Fruit fly (Drosophila melanogaster) Kc167 (cell line): ENCODE results near the gene CG9992.

Experiments
- Myc ChIP-seq: fragments of >200 bp; optimal IDR thresholded peaks from 2 replicates; lab custom pipeline; 2017; ENCODE audit warnings: missing external identifiers
- Sin3A ChIP-seq: fragments of >200 bp; optimal IDR thresholded peaks from 2 replicates; lab custom pipeline; 2018; ENCODE audit warnings: missing external identifiers
- h ChIP-seq: fragments of >200 bp; optimal IDR thresholded peaks from 3 replicates; lab custom pipeline; 2018; ENCODE audit warnings: missing external identifiers
- insv ChIP-seq: fragments of >200 bp; optimal IDR thresholded peaks from 3 replicates; lab custom pipeline; 2018; ENCODE audit warnings: missing external identifiers
- psq ChIP-seq: fragments of >200 bp; optimal IDR thresholded peaks from 2 replicates; lab custom pipeline; 2017; ENCODE audit warnings: missing external identifiers
- ttk ChIP-seq: sonication (Bioruptor generic); optimal IDR thresholded peaks from 2 replicates; lab custom pipeline; 2017; ENCODE audit warnings: missing external identifiers

CG9992 gene

DNA sequence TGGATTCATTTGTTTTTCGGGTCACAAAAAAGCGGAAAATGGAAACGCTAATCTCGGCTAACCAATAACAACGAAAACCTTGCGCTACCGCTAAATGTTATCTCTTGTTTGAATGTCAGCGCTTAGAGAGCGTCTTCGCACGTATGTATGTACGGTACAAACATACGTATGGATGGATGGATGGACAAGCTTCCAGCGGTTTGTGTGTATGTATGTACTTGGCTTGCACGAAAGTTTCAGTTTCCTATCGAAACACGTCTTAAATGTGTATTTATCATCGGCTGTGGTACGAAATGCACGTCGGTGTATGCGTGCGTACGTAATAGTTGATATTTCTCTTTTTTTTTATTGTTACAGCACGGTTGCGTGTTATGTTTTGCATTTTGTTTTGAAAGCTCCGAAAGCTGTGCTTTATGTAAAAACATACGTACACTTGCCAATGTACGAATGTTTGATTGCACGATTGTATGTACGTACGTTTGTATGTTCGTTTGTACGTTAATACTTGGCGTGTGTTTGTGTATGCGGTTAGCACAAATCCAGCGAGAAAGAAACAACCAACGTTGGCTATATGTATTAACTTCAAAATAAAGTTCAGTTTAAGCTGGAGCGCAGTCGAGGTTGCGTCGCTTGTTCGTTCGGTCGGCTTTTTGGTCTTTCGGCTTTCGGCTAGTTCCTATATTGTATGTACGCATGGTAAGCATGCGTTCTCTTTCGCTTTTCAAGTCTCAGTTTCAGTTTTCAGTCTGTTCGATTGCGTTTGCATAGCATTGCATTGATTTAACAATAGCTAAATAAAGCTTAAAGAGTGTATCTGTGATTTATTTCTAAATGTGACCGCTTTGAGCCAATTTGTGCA, 12.0 kb downstream of the CG9992 start, which contains the start of gene Fur2:
Gene Fur2, plus strand, starts transcription at position 595 of the 859 bp plus-strand sequence.
- no peak for TF ChIP-seq Myc (lab: Kevin White, UChicago)

- TF ChIP-seq Sin3A (lab: Kevin White, UChicago) (no peak), psq (lab: Kevin White, UChicago) (no peak), insv (no peak), ttk (lab: Kevin White, UChicago) (no peak), Myc (lab: Kevin White, UChicago) (no peak), h (lab: Kevin White, UChicago) (no peak)
These were observed 12.8 kb downstream of the CG9992 start for dm6 chrX:16371923-16372322.

- no peak for TF ChIP-seq psq (lab: Kevin White, UChicago)
- TF ChIP-seq h (lab: Kevin White, UChicago), result no peak
- no peak for TF ChIP-seq Myc (lab: Kevin White, UChicago)
- TF ChIP-seq insv, result no peak
- no peak for TF ChIP-seq ttk (lab: Kevin White, UChicago)
- TF ChIP-seq Sin3A (lab: Kevin White, UChicago), result no peak
These were observed 16.1 kb downstream of the CG9992 start for dm6 chrX:16368585-16368984.

DNA sequence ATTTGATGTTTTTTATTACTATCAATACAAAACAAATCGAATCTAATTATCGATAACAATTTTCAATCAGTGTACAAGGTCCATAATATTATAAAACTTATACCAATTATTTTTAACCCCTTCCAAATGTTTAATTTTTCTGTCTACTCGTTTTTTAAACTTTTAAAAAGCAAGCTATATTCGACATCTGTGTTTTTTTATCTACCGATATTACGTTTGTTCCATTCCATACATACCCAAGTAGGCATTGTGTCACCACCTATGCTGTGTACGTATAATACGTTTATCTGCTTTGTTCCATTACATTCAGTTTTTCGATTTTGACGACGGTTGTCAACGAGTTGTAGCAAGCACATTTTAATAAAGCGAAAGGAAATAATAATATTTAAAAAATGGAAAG, 23.4 kb downstream of the CG9992 start, which contains the start of gene nonA:
Gene nonA, plus strand, starts transcription at position 264 of the 400 bp plus-strand sequence.
- TF ChIP-seq insv (no peak), Myc (lab: Kevin White, UChicago) (no peak), psq (lab: Kevin White, UChicago) (no peak), h (lab: Kevin White, UChicago) (no peak)

- TF ChIP-seq Sin3A (lab: Kevin White, UChicago) (no peak), Myc (lab: Kevin White, UChicago) (no peak), psq (lab: Kevin White, UChicago) (no peak), h (lab: Kevin White, UChicago) (no peak), ttk (lab: Kevin White, UChicago) (no peak), insv (no peak)
These were observed 25.9 kb downstream of the CG9992 start, which contains the start of the genes U2af50 and PIG-Q for dm6 chrX:16358670-16359320. Gene U2af50 (minus strand): TSS chrX:16359039. Gene PIG-Q (plus strand): TSS chrX:16359143.

dm6 chrX:16350062-16350461, 34.6 kb downstream of the CG9992 start, which contains the start of gene sl:
Gene sl (plus strand): TSS chrX:16350315.
- no peak for TF ChIP-seq Myc (lab: Kevin White, UChicago)
- TF ChIP-seq h (lab: Kevin White, UChicago), result no peak
- no peak for TF ChIP-seq ttk (lab: Kevin White, UChicago)
- TF ChIP-seq insv, result no peak
- TF ChIP-seq Sin3A (lab: Kevin White, UChicago), result no peak

dm6 chrX:16335107-16335642, 49.5 kb downstream of the CG9992 start:
- TF ChIP-seq psq (lab: Kevin White, UChicago) (no peak), Myc (lab: Kevin White, UChicago) (no peak), h (lab: Kevin White, UChicago) (no peak), ttk (lab: Kevin White, UChicago) (no peak), insv (no peak), Sin3A (lab: Kevin White, UChicago) (no peak)

DNA sequence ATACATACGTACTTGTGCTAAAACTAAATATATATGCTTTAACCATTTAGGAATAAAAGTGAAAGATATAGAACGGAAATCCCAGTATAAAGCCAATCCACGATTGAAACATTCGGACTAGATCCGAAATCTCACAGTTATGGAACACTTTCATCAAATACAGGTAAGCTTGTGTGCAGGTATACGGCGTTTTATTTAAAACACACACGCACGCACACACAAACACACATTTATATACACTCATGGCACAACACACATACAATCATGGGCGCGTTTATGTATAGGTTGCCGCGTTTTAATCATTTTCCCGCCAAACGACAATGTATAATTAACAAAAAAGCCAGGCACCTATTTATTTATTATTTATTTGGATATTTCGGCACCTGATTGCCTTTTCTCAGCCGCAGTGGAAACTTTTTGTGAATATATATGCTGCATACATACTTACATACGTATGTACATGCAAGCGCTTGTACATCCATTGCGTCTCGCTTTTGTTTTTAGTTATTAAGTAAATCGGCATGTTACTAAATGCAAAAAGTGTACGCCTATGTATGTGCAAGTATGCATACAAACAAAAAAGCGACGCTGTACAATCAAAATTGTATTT, 50.4 kb downstream of the CG9992 start:
- TF ChIP-seq ttk (lab: Kevin White, UChicago) (no peak), insv (no peak), h (lab: Kevin White, UChicago) (no peak), Myc (lab: Kevin White, UChicago) (no peak), psq (lab: Kevin White, UChicago) (no peak), Sin3A (lab: Kevin White, UChicago) (no peak)

DNA sequence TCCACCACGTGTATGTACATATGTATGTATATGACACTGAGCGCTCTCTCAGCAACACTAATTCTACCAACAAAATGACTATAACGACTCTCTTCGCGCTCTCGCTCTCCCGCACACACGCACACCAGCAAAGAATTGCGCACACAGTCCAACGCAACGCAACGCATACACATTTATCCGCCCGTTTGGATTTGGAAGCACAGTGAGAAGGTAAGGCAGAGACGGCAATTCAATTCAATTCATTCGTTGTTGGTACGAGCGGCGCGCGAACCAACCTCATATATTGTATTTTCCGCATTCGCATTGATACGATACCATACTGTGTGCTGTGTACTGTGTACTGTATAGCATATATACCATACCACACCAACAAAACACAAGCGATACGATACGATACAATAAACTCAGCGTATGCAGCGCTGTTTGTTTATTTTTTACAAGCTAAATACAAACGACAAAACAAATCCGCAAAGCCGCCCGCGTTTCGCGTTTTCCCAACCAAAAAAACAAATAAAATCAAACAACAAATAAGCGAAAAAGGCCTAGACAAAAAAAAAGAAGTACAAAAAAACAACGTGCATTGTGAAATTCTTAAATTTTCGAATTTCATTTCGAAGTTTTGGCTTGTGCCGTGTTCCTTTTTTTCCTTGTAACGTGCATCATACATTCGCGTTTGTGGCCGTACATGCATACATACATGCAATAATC, 51.1 kb downstream of the CG9992 start, which contains the start of the genes CG9921 and Dsp1:
Gene CG9921, minus strand, starts transcription at position 167 of the 708 bp plus-strand sequence.
Gene Dsp1, plus strand, starts transcription at position 179 of the 708 bp plus-strand sequence.
- TF ChIP-seq h (lab: Kevin White, UChicago) (no peak), ttk (lab: Kevin White, UChicago) (no peak), psq (lab: Kevin White, UChicago) (no peak), insv (no peak), Myc (lab: Kevin White, UChicago) (no peak), Sin3A (lab: Kevin White, UChicago) (no peak)

DNA sequence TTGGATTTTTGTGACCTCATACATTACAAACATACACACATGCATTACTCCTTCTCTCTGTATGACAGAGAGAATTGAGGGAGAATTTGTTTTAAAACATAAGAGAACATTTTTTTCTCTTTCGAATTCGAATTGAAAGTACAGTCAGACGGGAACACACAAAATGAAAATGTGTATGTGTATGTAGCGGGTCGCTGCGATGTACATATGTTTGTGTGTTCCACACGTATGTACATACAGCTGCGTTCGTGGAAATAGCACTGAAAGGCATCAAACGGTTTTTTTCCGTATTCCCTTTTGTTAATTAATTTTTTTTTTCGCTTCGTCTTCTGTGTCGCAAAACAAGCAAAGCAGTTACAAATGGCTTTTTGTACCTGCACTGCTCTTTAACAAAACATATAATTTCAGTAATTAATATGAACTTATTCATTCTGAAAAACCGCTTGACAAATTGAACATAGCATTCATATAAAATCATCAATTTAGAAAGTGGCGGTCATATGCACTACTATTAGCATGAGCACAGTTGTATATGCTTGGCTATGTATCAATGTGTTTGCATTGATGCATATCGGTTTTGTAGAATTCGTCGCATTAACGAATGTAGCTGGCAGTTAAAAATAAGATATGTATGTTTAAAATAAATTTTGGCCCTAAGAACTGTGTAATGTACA, 52.0 kb downstream of the CG9992 start:
- TF ChIP-seq insv (no peak), Sin3A (lab: Kevin White, UChicago) (no peak), Myc (lab: Kevin White, UChicago) (no peak), ttk (lab: Kevin White, UChicago) (no peak), psq (lab: Kevin White, UChicago) (no peak), h (lab: Kevin White, UChicago) (no peak)
